Fruit fly (Drosophila melanogaster) whole organism, wandering third instar larva: ENCODE data around the gene CG34296.

Experiments
- Abd-B ChIP-seq: fragments of >200 bp; optimal IDR thresholded peaks from 2 replicates; lab custom pipeline; 2017; ENCODE audit warnings: missing biosample characterization, missing genetic modification characterization
- Hnf4 ChIP-seq: fragments of 200-800 bp; sonication (Bioruptor generic); optimal IDR thresholded peaks from 2 replicates; lab custom pipeline; 2016; ENCODE audit warnings: missing biosample characterization, mild to moderate bottlenecking, missing genetic modification characterization
- Hr78 ChIP-seq: fragments of >200 bp; optimal IDR thresholded peaks from 2 replicates; lab custom pipeline; 2017; ENCODE audit warnings: missing biosample characterization, missing genetic modification characterization
- h ChIP-seq: fragments of 200-800 bp; sonication (Bioruptor generic); optimal IDR thresholded peaks from 3 replicates; lab custom pipeline; 2016; ENCODE audit warnings: missing biosample characterization, mild to moderate bottlenecking, missing genetic modification characterization
- psq ChIP-seq: fragments of 200-800 bp; sonication (Bioruptor generic); optimal IDR thresholded peaks from 3 replicates; lab custom pipeline; 2017; ENCODE audit warnings: missing biosample characterization, mild to moderate bottlenecking, missing genetic modification characterization, moderate library complexity
- tai ChIP-seq: sonication (Bioruptor generic); optimal IDR thresholded peaks from 2 replicates; lab custom pipeline; 2016; ENCODE audit warnings: missing biosample characterization, missing genetic modification characterization

- TF ChIP-seq Hnf4: no peak
- TF ChIP-seq h (GFP tag; lab: Kevin White, UChicago): no peak
- no peak for TF ChIP-seq Abd-B (GFP tag; lab: Kevin White, UChicago)
- no peak for TF ChIP-seq tai (GFP tag; lab: Kevin White, UChicago)
- no peak for TF ChIP-seq psq (GFP tag; lab: Kevin White, UChicago)
- no peak for TF ChIP-seq Hr78 (GFP tag; lab: Kevin White, UChicago)
Observed at dm6 chr3R:29705789-29706303, 16.5 kb upstream of the CG34296 start.
